Fruit fly (Drosophila melanogaster): ENCODE data around the gene CG7366.
"Not testable (repeated sequence)": the region's sequence is repeated elsewhere in the genome, so short reads cannot be mapped to it uniquely, and the experiment has no call there.

DNA sequence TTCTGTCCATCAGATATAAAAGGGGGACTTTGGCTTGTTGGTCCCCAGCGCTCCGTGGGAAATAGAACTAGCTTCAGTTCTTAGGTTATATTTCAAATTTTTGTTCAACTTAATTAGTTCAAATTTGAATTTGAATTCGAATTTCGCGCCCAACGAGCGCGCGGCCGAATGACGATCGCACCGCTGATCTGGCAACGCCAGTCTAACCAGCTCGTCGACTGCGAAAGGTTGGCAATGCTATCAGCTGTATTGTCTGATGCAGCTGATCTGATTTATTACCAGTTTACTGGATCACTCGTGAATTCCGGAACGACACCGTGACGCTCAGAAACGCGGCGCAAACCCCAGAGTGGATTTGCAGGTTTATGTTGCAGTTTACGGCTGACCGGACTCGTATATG, 36.1 kb upstream of the CG7366 start, which contains the start of gene Dscam4:
- TF ChIP-seq Pif1A (GFP tag; optimal IDR thresholded peaks at IDR 0.05); gl (tag; optimal IDR thresholded peaks at IDR 0.05); D1 (tag; optimal IDR thresholded peaks at IDR 0.05); CG8301 (tag; optimal IDR thresholded peaks at IDR 0.05); Pif1B (GFP tag; optimal IDR thresholded peaks at IDR 0.05); CG17806 (tag; optimal IDR thresholded peaks at IDR 0.05); CG32121 (GFP tag; IDR thresholded peaks at IDR 0.05); EcR (GFP tag; optimal IDR thresholded peaks at IDR 0.05); CG34367 (tag; optimal IDR thresholded peaks at IDR 0.05); CG13204 (GFP tag; optimal IDR thresholded peaks at IDR 0.05); rn (GFP tag; IDR thresholded peaks at IDR 0.05); CG14655 (GFP tag; optimal IDR thresholded peaks at IDR 0.05); Snoo (tag; optimal IDR thresholded peaks at IDR 0.05): not testable (repeated sequence)

Data from whole organism, pupa.